Fruit fly (Drosophila melanogaster) whole organism, pupa: ENCODE data around the gene JMJD6.

ENCODE experiments used
- CG13204 ChIP-seq: fragments of 200-800 bp; sonication (Bioruptor generic); optimal IDR thresholded peaks from 2 replicates; lab custom pipeline; 2018; ENCODE audit warnings: missing biosample characterization, mild to moderate bottlenecking, missing genetic modification characterization, moderate library complexity
- CG32121 ChIP-seq: fragments of 200-800 bp; sonication (Bioruptor generic); IDR thresholded peaks from 2 replicates; pipeline ENCODE4 v1.3.6; 2022; ENCODE audit warnings: missing biosample characterization, missing genetic modification characterization
- CG8301 ChIP-seq: fragments of 200-800 bp; sonication (Bioruptor generic); optimal IDR thresholded peaks from 2 replicates; lab custom pipeline; 2018; ENCODE audit warnings: missing biosample characterization, mild to moderate bottlenecking, missing genetic modification characterization
- CG9948 ChIP-seq: fragments of 200-800 bp; sonication (Bioruptor generic); optimal IDR thresholded peaks from 2 replicates; lab custom pipeline; 2018; ENCODE audit warnings: missing biosample characterization, mild to moderate bottlenecking, missing genetic modification characterization, moderate library complexity
- D1 ChIP-seq: fragments of 200-800 bp; sonication (Bioruptor generic); optimal IDR thresholded peaks from 2 replicates; lab custom pipeline; 2018; ENCODE audit warnings: missing biosample characterization, mild to moderate bottlenecking, missing genetic modification characterization, moderate library complexity
- EcR ChIP-seq: fragments of 200-800 bp; sonication (Bioruptor generic); optimal IDR thresholded peaks from 3 replicates; lab custom pipeline; 2019; ENCODE audit warnings: missing biosample characterization, missing genetic modification characterization, mild to moderate bottlenecking, moderate library complexity, missing genetic modification reagents
- fd96Ca ChIP-seq: fragments of 200-800 bp; sonication (Bioruptor generic); IDR thresholded peaks from 3 replicates; pipeline ENCODE4 v1.3.6; 2022; ENCODE audit warnings: missing biosample characterization, missing genetic modification characterization
- gl ChIP-seq: fragments of 200-800 bp; sonication (Bioruptor generic); optimal IDR thresholded peaks from 2 replicates; lab custom pipeline; 2018; ENCODE audit warnings: missing biosample characterization, mild to moderate bottlenecking, missing genetic modification characterization

- TF ChIP-seq CG13204 (GFP tag; lab: Kevin White, UChicago) (no peak), CG8301 (tag; lab: Kevin White, UChicago) (no peak), CG9948 (tag; lab: Kevin White, UChicago) (no peak), gl (no peak), EcR (no peak), CG32121 (no peak), fd96Ca (GFP tag; lab: Robert Waterston, UW) (no peak), D1 (tag; lab: Kevin White, UChicago) (no peak)
Observed at dm6 chr3R:22357942-22358341, 4.2 kb downstream of the JMJD6 start.
